Worm (Caenorhabditis elegans) whole organism, mixed stage, embryonic: ENCODE data around the gene F25G6.1.

Source experiments
- cnd-1 ChIP-seq: fragments of 200-800 bp; sonication (Bioruptor generic); optimal IDR thresholded peaks from 2 replicates; lab custom pipeline; 2018; ENCODE audit warnings: mild to moderate bottlenecking, missing genetic modification characterization, missing compliant biosample characterization
- elt-1 ChIP-seq: sonication (generic microtip); optimal IDR thresholded peaks from 2 replicates; lab custom pipeline; 2017; ENCODE audit warnings: missing genetic modification characterization, mild to moderate bottlenecking, missing compliant biosample characterization, antibody characterized with exemption, moderate library complexity, borderline replicate concordance; ENCODE audit not compliant: insufficient read depth
- nhr-28 ChIP-seq: fragments of 150-350 bp; optimal IDR thresholded peaks from 2 replicates; lab custom pipeline; 2014; ENCODE audit warnings: missing biosample characterization, missing genetic modification characterization
- snpc-4 ChIP-seq: fragments of 150-350 bp; optimal IDR thresholded peaks from 2 replicates; lab custom pipeline; 2014; ENCODE audit warnings: missing biosample characterization, missing genetic modification characterization

ce11 chrV:8615711-8616110 is 40.8 kb downstream of the F25G6.1 start:
- TF ChIP-seq nhr-28 (tag; lab: Kevin White, UChicago) (no peak), elt-1 (tag; lab: Kevin White, UChicago) (no peak), cnd-1 (no peak), snpc-4 (no peak)
